Fruit fly (Drosophila melanogaster): ENCODE data around the gene CG2680.

CG2680 gene

dm6 chrX:2749693-2750092 is 42.5 kb upstream of the CG2680 start (continued):
- TF ChIP-seq prd (optimal IDR thresholded peaks at IDR 0.05) (no peak), prd (GFP tag; IDR thresholded peaks at IDR 0.05) (0 out of 3 replicates have a peak, but pooled peaks have one; percentile 20), CG2678 (tag; optimal IDR thresholded peaks at IDR 0.05) (peak; percentile 35), BEAF-32 (GFP tag; optimal IDR thresholded peaks at IDR 0.05) (no peak), mam (GFP tag; optimal IDR thresholded peaks at IDR 0.05) (no peak), CG2875 (GFP tag; optimal IDR thresholded peaks at IDR 0.05) (no peak), sisA (GFP tag; IDR thresholded peaks at IDR 0.05) (peak; percentile 28), Aef1 (GFP tag; IDR thresholded peaks at IDR 0.05) (no peak), gem (tag; optimal IDR thresholded peaks at IDR 0.05) (peak; percentile 21), D19B (GFP tag; optimal IDR thresholded peaks at IDR 0.05) (no peak), CG18476 (GFP tag; optimal IDR thresholded peaks at IDR 0.05) (peak; percentile 6), CG7839 (tag; optimal IDR thresholded peaks at IDR 0.05) (peak; percentile 19), lmd (GFP tag; IDR thresholded peaks at IDR 0.05) (peak; percentile 27; the same call in 1 of the 2 replicates), Ptx1 (GFP tag; IDR thresholded peaks at IDR 0.05) (peak; percentile 37; the same call in 1 of the 2 replicates), HLH3B (GFP tag; IDR thresholded peaks at IDR 0.05) (peak; percentile 28; the same call in 1 of the 2 replicates), slbo (GFP tag; IDR thresholded peaks at IDR 0.05) (peak; percentile 52; the same call in 1 of the 2 replicates), CG6175 (GFP tag; IDR thresholded peaks at IDR 0.05) (no peak), CG4730 (GFP tag; IDR thresholded peaks at IDR 0.05) (no peak), ftz-f1 (GFP tag; optimal IDR thresholded peaks at IDR 0.05) (no peak), CG18599 (GFP tag; optimal IDR thresholded peaks at IDR 0.05) (peak; percentile 52), pan (optimal IDR thresholded peaks at IDR 0.05) (no peak), pan (GFP tag; optimal IDR thresholded peaks at IDR 0.05 in 1 of 2, IDR thresholded peaks at IDR 0.05 in 1 of 2) (peak in 1 of 2 experiments; percentile 37), ci (GFP tag; IDR thresholded peaks at IDR 0.05) (no peak), sim (GFP tag; IDR thresholded peaks at IDR 0.05) (no peak), CG2120 (GFP tag; optimal IDR thresholded peaks at IDR 0.05) (peak; percentile 48), Rfx (GFP tag; IDR thresholded peaks at IDR 0.05) (peak; percentile 44; the same call in 1 of the 2 replicates), dmrt99B (tag; optimal IDR thresholded peaks at IDR 0.05) (peak; percentile 23), CG43689 (GFP tag; IDR thresholded peaks at IDR 0.05) (no peak), CG11504 (tag; optimal IDR thresholded peaks at IDR 0.05) (peak; percentile 38)

dm6 chrX:2744042-2744441 is 36.8 kb upstream of the CG2680 start, which contains the start of gene Syx4:
Gene Syx4, minus strand, starts transcription at chrX:2744076.
- TF ChIP-seq CG3163 (GFP tag; optimal IDR thresholded peaks at IDR 0.05) (peak; percentile 57), wdn (GFP tag; IDR thresholded peaks at IDR 0.05) (peak; percentile 83), NC2β (GFP tag; optimal IDR thresholded peaks at IDR 0.05) (peak; percentile 82), en (GFP tag; optimal IDR thresholded peaks at IDR 0.05) (peak; percentile 87), sens-2 (GFP tag; IDR thresholded peaks at IDR 0.05) (peak; percentile 80), CG4730 (GFP tag; IDR thresholded peaks at IDR 0.05) (peak; percentile 70), CG42726 (GFP tag; IDR thresholded peaks at IDR 0.05; ENCODE audit: partially characterized antibody) (no peak), p53 (GFP tag; optimal IDR thresholded peaks at IDR 0.05) (peak; percentile 62), CG30403 (GFP tag; optimal IDR thresholded peaks at IDR 0.05) (peak; percentile 88), maf-S (GFP tag; optimal IDR thresholded peaks at IDR 0.05) (peak; percentile 84), zfh1 (GFP tag; IDR thresholded peaks at IDR 0.05) (peak; percentile 88), gem (tag; optimal IDR thresholded peaks at IDR 0.05) (peak; percentile 94), ssp (GFP tag; IDR thresholded peaks at IDR 0.05) (peak; percentile 68), abd-A (tag; optimal IDR thresholded peaks at IDR 0.05) (no peak), CG10565 (GFP tag; optimal IDR thresholded peaks at IDR 0.05) (no peak), croc (GFP tag; conservative IDR thresholded peaks at IDR 0.05) (peak; percentile 54), corto (GFP tag; optimal IDR thresholded peaks at IDR 0.05) (peak; percentile 82), CG32772 (GFP tag; IDR thresholded peaks at IDR 0.05) (peak; percentile 81), CG33557 (GFP tag; optimal IDR thresholded peaks at IDR 0.05) (no peak), Atf3 (GFP tag; optimal IDR thresholded peaks at IDR 0.05) (peak; percentile 62), tin (GFP tag; optimal IDR thresholded peaks at IDR 0.05) (peak; percentile 77), fu2 (GFP tag; optimal IDR thresholded peaks at IDR 0.05) (peak; percentile 87), NfI (GFP tag; optimal IDR thresholded peaks at IDR 0.05) (peak; percentile 88), Dip3 (GFP tag; optimal IDR thresholded peaks at IDR 0.05) (peak; percentile 93), danr (GFP tag; IDR thresholded peaks at IDR 0.05) (peak; percentile 68), bowl (GFP tag; IDR thresholded peaks at IDR 0.05) (peak; percentile 85)

Measured in whole organism, embryonic.